Worm (Caenorhabditis elegans): ENCODE measurements around the gene nspb-10.

DNA sequence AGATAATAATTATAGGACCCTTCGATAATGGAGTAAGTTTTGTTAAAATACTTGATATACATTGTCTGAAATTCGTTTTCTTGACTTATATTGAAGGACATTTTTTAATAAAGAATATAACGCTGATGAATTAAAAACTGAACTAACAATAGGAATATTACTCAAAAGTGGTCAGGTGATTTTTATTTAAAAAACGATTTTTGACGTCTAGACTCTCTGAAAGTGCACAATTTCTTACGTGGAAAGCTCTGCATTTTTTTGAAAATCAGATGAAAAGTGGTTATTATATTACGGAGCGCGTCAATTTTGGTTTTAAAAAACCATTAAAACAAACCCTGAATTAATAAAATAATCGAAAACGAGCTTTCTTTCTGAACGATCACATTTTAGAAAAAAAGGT is 48.7 kb upstream of the nspb-10 start, which contains the start of gene sre-13:
- TF ChIP-seq egl-5 (tag; optimal IDR thresholded peaks at IDR 0.05) (no peak), R02D3.7 (tag; optimal IDR thresholded peaks at IDR 0.05) (no peak), snpc-4 (tag; optimal IDR thresholded peaks at IDR 0.05) (no peak)

Measured in whole organism, L3 larva.